Worm (Caenorhabditis elegans) whole organism, young adult: ENCODE data around the gene fbxc-19.
"Not testable (repeated sequence)": the region's sequence is repeated elsewhere in the genome, so short reads cannot be mapped to it uniquely, and the experiment has no call there.

Experiments used
- C06A6.2 ChIP-seq: fragments of 200-800 bp; sonication (Bioruptor generic); conservative IDR thresholded peaks from 2 replicates; pipeline ENCODE4 v1.3.6; 2022; ENCODE audit warnings: missing genetic modification characterization, missing compliant biosample characterization
- F10E7.11 ChIP-seq: sonication (generic microtip); optimal IDR thresholded peaks from 2 replicates; lab custom pipeline; 2017; ENCODE audit warnings: mild to moderate bottlenecking, missing genetic modification characterization, moderate library complexity, missing compliant biosample characterization
- F37B4.10 ChIP-seq: fragments of 200-800 bp; sonication (Bioruptor generic); IDR thresholded peaks from 2 replicates; pipeline ENCODE4 v1.3.6; 2022; ENCODE audit warnings: missing genetic modification characterization, missing compliant biosample characterization
- F49E8.2 ChIP-seq: sonication (generic microtip); optimal IDR thresholded peaks from 3 replicates; lab custom pipeline; 2017; ENCODE audit warnings: missing genetic modification characterization, mild to moderate bottlenecking, missing compliant biosample characterization, antibody characterized with exemption, moderate library complexity; ENCODE audit not compliant: insufficient read depth
- F52B5.7 ChIP-seq: sonication (generic microtip); optimal IDR thresholded peaks from 2 replicates; lab custom pipeline; 2016; ENCODE audit warnings: mild to moderate bottlenecking, missing genetic modification characterization, missing compliant biosample characterization
- F57A8.1 ChIP-seq: fragments of 200-800 bp; sonication (Bioruptor generic); optimal IDR thresholded peaks from 2 replicates; lab custom pipeline; 2018; ENCODE audit warnings: mild to moderate bottlenecking, missing genetic modification characterization, moderate library complexity, missing compliant biosample characterization
- K11D2.4 ChIP-seq: fragments of 200-800 bp; sonication (Bioruptor generic); IDR thresholded peaks from 2 replicates; pipeline ENCODE4 v1.3.6; 2022; ENCODE audit warnings: missing genetic modification reagents, missing genetic modification characterization, missing compliant biosample characterization
- T26A5.8 ChIP-seq: sonication (generic microtip); optimal IDR thresholded peaks from 2 replicates; lab custom pipeline; 2016; ENCODE audit warnings: missing genetic modification characterization, missing compliant biosample characterization
- Y53G8AR.9 ChIP-seq: fragments of 200-800 bp; sonication (Bioruptor generic); conservative IDR thresholded peaks from 2 replicates; pipeline ENCODE4 v1.3.6; 2022; ENCODE audit warnings: missing genetic modification reagents, missing genetic modification characterization, missing compliant biosample characterization
- Y56A3A.18 ChIP-seq: fragments of 200-800 bp; sonication (Bioruptor generic); IDR thresholded peaks from 2 replicates; pipeline ENCODE4 v1.3.6; 2022; ENCODE audit warnings: missing genetic modification reagents, missing genetic modification characterization, missing compliant biosample characterization
- ZK185.1 ChIP-seq: sonication (generic microtip); optimal IDR thresholded peaks from 2 replicates; lab custom pipeline; 2016; ENCODE audit warnings: mild to moderate bottlenecking, missing genetic modification characterization, missing compliant biosample characterization; ENCODE audit not compliant: poor library complexity, severe bottlenecking
- aptf-2 ChIP-seq: fragments of 200-800 bp; sonication (Bioruptor generic); conservative IDR thresholded peaks from 2 replicates; pipeline ENCODE4 v1.3.6; 2022; ENCODE audit warnings: missing genetic modification reagents, missing genetic modification characterization, missing compliant biosample characterization
- atf-7 ChIP-seq: sonication (generic microtip); optimal IDR thresholded peaks from 2 replicates; lab custom pipeline; 2017; ENCODE audit warnings: mild to moderate bottlenecking, missing genetic modification characterization, missing compliant biosample characterization
- attf-3 ChIP-seq: fragments of 200-800 bp; sonication (Bioruptor generic); conservative IDR thresholded peaks from 2 replicates; pipeline ENCODE4 v1.3.6; 2022; ENCODE audit warnings: missing genetic modification reagents, missing genetic modification characterization, missing compliant biosample characterization
- attf-6 ChIP-seq: fragments of 200-800 bp; sonication (Bioruptor generic); IDR thresholded peaks from 2 replicates; pipeline ENCODE4 v1.3.6; 2022; ENCODE audit warnings: missing genetic modification reagents, missing genetic modification characterization, missing compliant biosample characterization
- ccch-3 ChIP-seq: fragments of 200-800 bp; sonication (Bioruptor generic); optimal IDR thresholded peaks from 2 replicates; lab custom pipeline; 2018; ENCODE audit warnings: mild to moderate bottlenecking, missing genetic modification characterization, missing compliant biosample characterization
- cebp-1 ChIP-seq, 2 experiments: fragments of 200-800 bp in 1 of 2; sonication (Bioruptor generic) in 1 of 2; sonication (generic microtip) in 1 of 2; IDR thresholded peaks in 1 of 2; optimal IDR thresholded peaks in 1 of 2; 2 replicates each; pipeline versions ENCODE4 v1.3.6 to Lab custom; 2017 to 2022; ENCODE audit warnings: missing compliant biosample characterization in 2 of 2, missing genetic modification characterization in 2 of 2, mild to moderate bottlenecking in 1 of 2, missing genetic modification reagents in 1 of 2, moderate library complexity in 1 of 2
- ceh-27 ChIP-seq: fragments of 200-800 bp; sonication (Bioruptor generic); optimal IDR thresholded peaks from 2 replicates; lab custom pipeline; 2018; ENCODE audit warnings: mild to moderate bottlenecking, missing genetic modification characterization, moderate library complexity, missing compliant biosample characterization
- ceh-91 ChIP-seq: fragments of 200-800 bp; sonication (Bioruptor generic); IDR thresholded peaks from 2 replicates; pipeline ENCODE4 v1.3.6; 2022; ENCODE audit warnings: missing genetic modification reagents, missing genetic modification characterization, missing compliant biosample characterization
- dox-1 ChIP-seq: fragments of 200-800 bp; sonication (Bioruptor generic); IDR thresholded peaks from 2 replicates; pipeline ENCODE4 v1.3.6; 2022; ENCODE audit warnings: missing genetic modification reagents, missing genetic modification characterization, missing compliant biosample characterization
- dpl-1 ChIP-seq: fragments of 150-350 bp; optimal IDR thresholded peaks from 2 replicates; lab custom pipeline; 2014; ENCODE audit warnings: missing biosample characterization, missing genetic modification reagents, missing genetic modification characterization
- egl-18 ChIP-seq: fragments of 200-800 bp; sonication (Bioruptor generic); IDR thresholded peaks from 2 replicates; pipeline ENCODE4 v1.3.6; 2022; ENCODE audit warnings: missing genetic modification reagents, missing genetic modification characterization, missing compliant biosample characterization
- egrh-3 ChIP-seq: fragments of 200-800 bp; sonication (Bioruptor generic); IDR thresholded peaks from 2 replicates; pipeline ENCODE4 v1.3.6; 2022; ENCODE audit warnings: missing genetic modification reagents, missing genetic modification characterization, missing compliant biosample characterization
- him-1 ChIP-seq: sonication (generic microtip); optimal IDR thresholded peaks from 2 replicates; lab custom pipeline; 2016; ENCODE audit warnings: missing genotype, missing genetic modification reagents, missing genetic modification characterization, missing compliant biosample characterization
- hmg-1.2 ChIP-seq: fragments of 200-800 bp; sonication (Bioruptor generic); IDR thresholded peaks from 2 replicates; pipeline ENCODE4 v1.3.6; 2022; ENCODE audit warnings: missing genetic modification reagents, missing genetic modification characterization, missing compliant biosample characterization
- lin-35 ChIP-seq, 3 experiments: fragments of 150-350 bp in 2 of 3; sonication (generic microtip) in 1 of 3; optimal IDR thresholded peaks; 2 replicates each; lab custom pipeline; 2014 to 2018; ENCODE audit warnings: missing biosample characterization in 3 of 3, missing genetic modification characterization in 3 of 3, missing genetic modification reagents in 3 of 3
- lin-40 ChIP-seq: sonication (generic microtip); optimal IDR thresholded peaks from 2 replicates; lab custom pipeline; 2016; ENCODE audit warnings: missing genetic modification characterization, mild to moderate bottlenecking, missing compliant biosample characterization, missing genotype, missing genetic modification reagents
- madf-8 ChIP-seq: fragments of 200-800 bp; sonication (Bioruptor generic); conservative IDR thresholded peaks from 2 replicates; pipeline ENCODE4 v1.3.6; 2022; ENCODE audit warnings: missing genetic modification reagents, missing genetic modification characterization, missing compliant biosample characterization
- mel-28 ChIP-seq: sonication (generic microtip); optimal IDR thresholded peaks from 2 replicates; lab custom pipeline; 2016; ENCODE audit warnings: borderline replicate concordance, mild to moderate bottlenecking, missing genetic modification characterization, missing compliant biosample characterization
- nhr-27 ChIP-seq: fragments of 200-800 bp; sonication (Bioruptor generic); optimal IDR thresholded peaks from 2 replicates; lab custom pipeline; 2018; ENCODE audit warnings: mild to moderate bottlenecking, missing genetic modification characterization, moderate library complexity, missing compliant biosample characterization
- nhr-80 ChIP-seq: sonication (generic microtip); optimal IDR thresholded peaks from 2 replicates; lab custom pipeline; 2016; ENCODE audit warnings: missing genetic modification characterization, missing compliant biosample characterization
- nhr-90 ChIP-seq: sonication (generic microtip); optimal IDR thresholded peaks from 2 replicates; lab custom pipeline; 2016; ENCODE audit warnings: missing genotype, mild to moderate bottlenecking, missing genetic modification characterization, missing compliant biosample characterization
- pha-4 ChIP-seq: fragments of 150-350 bp; sonication (generic microtip); optimal IDR thresholded peaks from 2 replicates; lab custom pipeline; 2014; ENCODE audit warnings: missing biosample characterization, missing genetic modification reagents, missing genetic modification characterization
- repo-1 ChIP-seq: sonication (generic microtip); optimal IDR thresholded peaks from 2 replicates; lab custom pipeline; 2017; ENCODE audit warnings: mild to moderate bottlenecking, missing genetic modification characterization, missing compliant biosample characterization
- snpc-1.1 ChIP-seq: sonication (generic microtip); optimal IDR thresholded peaks from 2 replicates; lab custom pipeline; 2017; ENCODE audit warnings: missing genetic modification characterization, mild to moderate bottlenecking, missing compliant biosample characterization, antibody characterized with exemption, moderate library complexity, missing genotype, missing genetic modification reagents; ENCODE audit not compliant: insufficient read depth
- snpc-4 ChIP-seq, 5 experiments: fragments of 150-350 bp in 1 of 5; sonication (generic microtip) in 4 of 5; optimal IDR thresholded peaks; 2 replicates each; lab custom pipeline; 2014 to 2018; ENCODE audit warnings: missing genetic modification characterization in 5 of 5, missing biosample characterization in 3 of 5, antibody characterized with exemption in 2 of 5, mild to moderate bottlenecking in 2 of 5, missing compliant biosample characterization in 2 of 5, missing genotype in 2 of 5, moderate library complexity in 2 of 5, missing genetic modification reagents in 1 of 5
- unc-130 ChIP-seq: sonication (generic microtip); optimal IDR thresholded peaks from 2 replicates; lab custom pipeline; 2016; ENCODE audit warnings: missing genetic modification reagents, missing genetic modification characterization, missing compliant biosample characterization
- zfh-2 ChIP-seq: fragments of 200-800 bp; sonication (Bioruptor generic); conservative IDR thresholded peaks from 2 replicates; pipeline ENCODE4 v1.3.6; 2022; ENCODE audit warnings: missing genetic modification reagents, missing genetic modification characterization, missing compliant biosample characterization
- zim-3 ChIP-seq: sonication (generic microtip); optimal IDR thresholded peaks from 2 replicates; lab custom pipeline; 2017; ENCODE audit warnings: mild to moderate bottlenecking, missing genetic modification characterization, moderate library complexity, missing compliant biosample characterization
- ztf-18 ChIP-seq: sonication (generic microtip); optimal IDR thresholded peaks from 2 replicates; lab custom pipeline; 2016; ENCODE audit warnings: missing genotype, mild to moderate bottlenecking, missing genetic modification characterization, missing compliant biosample characterization
- ztf-25 ChIP-seq: fragments of 200-800 bp; sonication (Bioruptor generic); IDR thresholded peaks from 2 replicates; pipeline ENCODE4 v1.3.6; 2022; ENCODE audit warnings: missing genetic modification reagents, missing genetic modification characterization, missing compliant biosample characterization

fbxc-19 gene

DNA sequence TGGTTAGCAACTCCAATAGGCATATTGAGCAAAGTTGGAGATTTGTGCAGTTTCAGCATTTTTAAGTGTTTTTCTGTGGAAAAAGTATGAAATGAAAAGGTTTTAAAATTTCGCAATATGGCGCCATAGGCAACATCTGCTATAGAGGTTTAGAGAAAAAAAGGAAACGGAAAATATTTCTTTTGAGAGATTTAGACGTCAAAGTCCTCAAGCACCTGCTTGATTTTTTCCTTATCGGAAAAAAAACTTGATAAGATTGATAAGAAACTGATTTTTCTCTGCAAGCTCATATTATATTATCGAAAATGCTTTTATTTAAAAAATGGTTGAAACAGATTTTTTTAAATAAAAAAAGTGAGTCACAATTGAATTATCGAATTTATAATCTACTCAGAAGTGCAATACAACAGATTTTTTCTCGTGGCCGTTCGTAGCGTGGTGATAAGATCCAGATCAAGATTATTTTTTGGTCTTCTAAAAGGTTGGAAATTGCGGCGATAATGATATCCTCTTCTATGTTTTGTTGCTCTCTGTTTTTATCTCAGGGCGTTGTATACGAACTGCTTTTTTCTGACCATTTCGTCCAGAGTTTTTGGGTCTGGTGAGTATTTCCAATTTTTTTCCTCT, at the start of gene fbxc-19 (continued):
- TF ChIP-seq K11D2.4 (GFP tag; lab: Robert Waterston, UW) (no peak), cebp-1 (GFP tag; IDR thresholded peaks at IDR 0.05; lab: Robert Waterston, UW) (peak; percentile 99), cebp-1 (tag; optimal IDR thresholded peaks at IDR 0.05; lab: Kevin White, UChicago) (peak; percentile 100), ztf-25 (no peak), attf-3 (no peak), zfh-2 (no peak), egrh-3 (no peak), him-1 (tag; lab: Kevin White, UChicago) (no peak), atf-7 (tag; lab: Kevin White, UChicago) (peak; percentile 14), snpc-4 (GFP tag; optimal IDR thresholded peaks at IDR 0.05; lab: Kevin White, UChicago) (no peak), snpc-4 (tag; optimal IDR thresholded peaks at IDR 0.05; lab: Kevin White, UChicago) (no peak), F37B4.10 (GFP tag; lab: Robert Waterston, UW) (no peak), snpc-1.1 (tag; lab: Kevin White, UChicago) (no peak), dox-1 (GFP tag; lab: Robert Waterston, UW) (0 out of 2 replicates have a peak, but pooled peaks have one; percentile 8), nhr-90 (no peak), ztf-18 (no peak), ZK185.1 (tag; lab: Kevin White, UChicago) (no peak), F10E7.11 (tag; lab: Kevin White, UChicago) (no peak), lin-40 (tag; lab: Kevin White, UChicago) (no peak), madf-8 (GFP tag; lab: Robert Waterston, UW) (no peak), F49E8.2 (no peak), ccch-3 (no peak), Y56A3A.18 (no peak), egl-18 (GFP tag; lab: Robert Waterston, UW) (no peak)

DNA sequence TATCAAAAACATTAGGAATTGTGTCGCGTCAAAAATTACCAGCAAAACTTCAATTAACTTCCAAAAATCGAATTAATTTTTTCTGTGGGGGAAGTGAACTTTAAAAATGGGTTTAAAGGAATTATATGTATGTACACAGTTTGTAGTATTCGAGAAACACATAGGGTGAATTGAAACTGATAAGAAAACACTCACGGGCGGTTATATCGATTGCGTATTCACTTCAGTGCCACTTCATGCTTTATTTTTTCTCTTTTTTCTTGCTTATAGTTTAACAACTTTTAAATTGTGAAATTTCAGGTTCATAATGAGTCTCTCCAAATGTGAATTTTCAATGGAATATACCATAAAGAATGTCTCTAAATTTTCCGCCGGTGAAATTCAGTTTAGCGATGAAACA, 48.9 kb upstream of the fbxc-19 start, which contains the start of gene math-26:
TSS of gene math-26 (plus strand) at position 301 of the 400 bp plus-strand sequence.
- TF ChIP-seq Y53G8AR.9 (GFP tag; lab: Robert Waterston, UW); ceh-91 (GFP tag; lab: Robert Waterston, UW); dpl-1: not testable (repeated sequence)

ce11 chrII:1771785-1772184, 48.5 kb upstream of the fbxc-19 start, which contains the start of gene math-3:
Gene math-3 (plus strand): TSS chrII:1772085.
- TF ChIP-seq aptf-2 (GFP tag; lab: Robert Waterston, UW) (no peak), T26A5.8 (no peak), lin-35 (GFP tag; optimal IDR thresholded peaks at IDR 0.05; lab: Kevin White, UChicago) (no peak), F52B5.7 (tag; lab: Kevin White, UChicago) (no peak), F57A8.1 (no peak), nhr-80 (tag; lab: Kevin White, UChicago) (no peak), madf-8 (GFP tag; lab: Robert Waterston, UW) (no peak), pha-4 (no peak), nhr-27 (no peak), ceh-27 (GFP tag; lab: Kevin White, UChicago) (no peak), C06A6.2 (GFP tag; lab: Robert Waterston, UW) (no peak), repo-1 (no peak), unc-130 (GFP tag; lab: Kevin White, UChicago) (no peak), mel-28 (tag; lab: Kevin White, UChicago) (no peak), zim-3 (no peak), Y56A3A.18 (no peak), attf-6 (GFP tag; lab: Robert Waterston, UW) (no peak), hmg-1.2 (no peak)
- TF ChIP-seq, all 124 proteins: peak for 0
